Worm (Caenorhabditis elegans) whole organism, late embryonic: ENCODE measurements around the gene ubxn-4.

Experiments
- K02D7.2 ChIP-seq: sonication (generic microtip); optimal IDR thresholded peaks from 2 replicates; lab custom pipeline; 2017; ENCODE audit warnings: mild to moderate bottlenecking, missing genetic modification characterization, missing compliant biosample characterization
- ama-1 ChIP-seq: fragments of 150-350 bp; optimal IDR thresholded peaks from 2 replicates; lab custom pipeline; 2014
- ceh-2 ChIP-seq: sonication (generic microtip); optimal IDR thresholded peaks from 2 replicates; lab custom pipeline; 2016; ENCODE audit warnings: missing genotype, missing genetic modification characterization, missing compliant biosample characterization
- che-1 ChIP-seq: sonication (generic microtip); optimal IDR thresholded peaks from 2 replicates; lab custom pipeline; 2016; ENCODE audit warnings: mild to moderate bottlenecking, missing genetic modification characterization, missing compliant biosample characterization
- dmd-4 ChIP-seq: sonication (generic microtip); optimal IDR thresholded peaks from 2 replicates; lab custom pipeline; 2016; ENCODE audit warnings: borderline replicate concordance, missing genetic modification characterization, missing compliant biosample characterization
- fkh-10 ChIP-seq: fragments of 150-350 bp; optimal IDR thresholded peaks from 2 replicates; lab custom pipeline; 2014; ENCODE audit warnings: missing biosample characterization, missing genetic modification reagents, missing genetic modification characterization
- fkh-6 ChIP-seq: sonication (generic microtip); optimal IDR thresholded peaks from 2 replicates; lab custom pipeline; 2016; ENCODE audit warnings: missing genetic modification characterization, missing compliant biosample characterization
- hlh-30 ChIP-seq: sonication (generic microtip); optimal IDR thresholded peaks from 2 replicates; lab custom pipeline; 2017; ENCODE audit warnings: antibody characterized with exemption, missing genetic modification characterization, missing compliant biosample characterization; ENCODE audit not compliant: insufficient read depth
- lin-11 ChIP-seq: fragments of 200-800 bp; sonication (Bioruptor generic); optimal IDR thresholded peaks from 2 replicates; lab custom pipeline; 2018; ENCODE audit warnings: mild to moderate bottlenecking, missing genetic modification characterization, missing compliant biosample characterization
- nhr-11 ChIP-seq: fragments of 150-350 bp; optimal IDR thresholded peaks from 2 replicates; lab custom pipeline; 2014; ENCODE audit warnings: missing biosample characterization, missing genetic modification characterization
- npax-4 ChIP-seq: sonication (generic microtip); optimal IDR thresholded peaks from 2 replicates; lab custom pipeline; 2016; ENCODE audit warnings: missing genetic modification characterization, missing compliant biosample characterization
- ref-2 ChIP-seq: sonication (generic microtip); optimal IDR thresholded peaks from 2 replicates; lab custom pipeline; 2016; ENCODE audit warnings: missing genetic modification characterization, missing compliant biosample characterization
- rnt-1 ChIP-seq: sonication (generic microtip); optimal IDR thresholded peaks from 2 replicates; lab custom pipeline; 2016; ENCODE audit warnings: missing genetic modification characterization, missing compliant biosample characterization
- sox-4 ChIP-seq: sonication (generic microtip); optimal IDR thresholded peaks from 2 replicates; lab custom pipeline; 2017; ENCODE audit warnings: mild to moderate bottlenecking, missing genetic modification characterization, inconsistent platforms, missing compliant biosample characterization

- TF ChIP-seq hlh-30 (no peak), fkh-6 (no peak), ceh-2 (tag; lab: Kevin White, UChicago) (no peak), ref-2 (tag; lab: Kevin White, UChicago) (no peak), che-1 (no peak), npax-4 (tag; lab: Kevin White, UChicago) (no peak), ama-1 (lab: Kevin White, UChicago) (no peak), lin-11 (no peak), fkh-10 (GFP tag; lab: Kevin White, UChicago) (no peak), nhr-11 (tag; lab: Kevin White, UChicago) (no peak), sox-4 (tag; lab: Kevin White, UChicago) (no peak), rnt-1 (tag; lab: Kevin White, UChicago) (no peak), dmd-4 (tag; lab: Kevin White, UChicago) (no peak), K02D7.2 (tag; lab: Kevin White, UChicago) (no peak)
These were observed 12.6 kb upstream of the ubxn-4 start, which contains the start of gene sor-1 for ce11 chrIII:8417968-8418267.
